Fruit fly (Drosophila melanogaster): ENCODE results near the gene CG4617.

The CG4617 gene

dm6 chrX:7101302-7102012 is 2.8 kb downstream of the CG4617 start (continued):
- TF ChIP-seq salr (GFP tag; optimal IDR thresholded peaks at IDR 0.05), result peak; percentile 80 to 88
- TF ChIP-seq Eip75B (GFP tag; optimal IDR thresholded peaks at IDR 0.05), result peak; percentile 78
- peak; percentile 76 for TF ChIP-seq spab (GFP tag; optimal IDR thresholded peaks at IDR 0.05)
- TF ChIP-seq CG34406 (GFP tag; optimal IDR thresholded peaks at IDR 0.05), result peak; percentile 88
- peak; percentile 81 for TF ChIP-seq eg (GFP tag; IDR thresholded peaks at IDR 0.05)
- peak; percentile 90 for TF ChIP-seq Sox14 (GFP tag; optimal IDR thresholded peaks at IDR 0.05)
- TF ChIP-seq CG6792 (GFP tag; optimal IDR thresholded peaks at IDR 0.05), result peak; percentile 89
- peak; percentile 93 for TF ChIP-seq CG8119 (GFP tag; IDR thresholded peaks at IDR 0.05)
- TF ChIP-seq topi (GFP tag; optimal IDR thresholded peaks at IDR 0.05), result peak; percentile 79
- peak; percentile 96 for TF ChIP-seq Eip78C (GFP tag)
- peak; percentile 87 for TF ChIP-seq Smox (GFP tag; optimal IDR thresholded peaks at IDR 0.05)
- peak; percentile 84 for TF ChIP-seq CG10669 (GFP tag; optimal IDR thresholded peaks at IDR 0.05)
- TF ChIP-seq fd85E (GFP tag; optimal IDR thresholded peaks at IDR 0.05), result no peak
- TF ChIP-seq Sox15 (GFP tag; optimal IDR thresholded peaks at IDR 0.05), result peak; percentile 83
- TF ChIP-seq Sox102F (GFP tag; optimal IDR thresholded peaks at IDR 0.05), result peak; percentile 81
- TF ChIP-seq OdsH (GFP tag; optimal IDR thresholded peaks at IDR 0.05), result peak; percentile 92
- peak; percentile 81 for TF ChIP-seq lz (GFP tag; optimal IDR thresholded peaks at IDR 0.05)
- peak; percentile 61 for TF ChIP-seq CG11902 (GFP tag; optimal IDR thresholded peaks at IDR 0.05)
- peak; percentile 86 for TF ChIP-seq CG8632 (GFP tag; optimal IDR thresholded peaks at IDR 0.05)
- TF ChIP-seq CG6808 (GFP tag; optimal IDR thresholded peaks at IDR 0.05), result peak; percentile 85
- peak; percentile 82 for TF ChIP-seq CG3919 (GFP tag; optimal IDR thresholded peaks at IDR 0.05)
- TF ChIP-seq cyc (GFP tag; optimal IDR thresholded peaks at IDR 0.05), result peak; percentile 60
- peak; percentile 94 for TF ChIP-seq CG32006 (GFP tag; optimal IDR thresholded peaks at IDR 0.05)
- peak; percentile 70 for TF ChIP-seq dac (GFP tag; optimal IDR thresholded peaks at IDR 0.05)
- TF ChIP-seq achi (GFP tag; optimal IDR thresholded peaks at IDR 0.05), result peak; percentile 87
- TF ChIP-seq Eip93F (GFP tag; optimal IDR thresholded peaks at IDR 0.05), result no peak
- TF ChIP-seq CG1621 (tag; optimal IDR thresholded peaks at IDR 0.05), result peak; percentile 82
- peak; percentile 91 for TF ChIP-seq Lpt (GFP tag; optimal IDR thresholded peaks at IDR 0.05)
- peak; percentile 69 for TF ChIP-seq CG16779 (tag; optimal IDR thresholded peaks at IDR 0.05)
- peak; percentile 81 for TF ChIP-seq CG6163 (GFP tag; IDR thresholded peaks at IDR 0.05)
- TF ChIP-seq Blimp-1 (GFP tag; optimal IDR thresholded peaks at IDR 0.05), result peak; percentile 47
- TF ChIP-seq net (GFP tag; optimal IDR thresholded peaks at IDR 0.05), result peak; percentile 88
- peak; percentile 98 for TF ChIP-seq svp (GFP tag)
- TF ChIP-seq vri (GFP tag; optimal IDR thresholded peaks at IDR 0.05), result peak; percentile 50
- peak; percentile 52 for TF ChIP-seq CG9139 (GFP tag; optimal IDR thresholded peaks at IDR 0.05)
- TF ChIP-seq esn (GFP tag; optimal IDR thresholded peaks at IDR 0.05), result peak; percentile 87

- no peak for TF ChIP-seq CG7368 (GFP tag; optimal IDR thresholded peaks at IDR 0.05)
- no peak for TF ChIP-seq CG11762 (GFP tag; optimal IDR thresholded peaks at IDR 0.05; ENCODE audit: insufficient read depth)
- TF ChIP-seq Eip75B (GFP tag; optimal IDR thresholded peaks at IDR 0.05), result no peak
- TF ChIP-seq CG10669 (GFP tag; optimal IDR thresholded peaks at IDR 0.05), result no peak
- peak; percentile 17; the same call in 1 of the 3 replicates for TF ChIP-seq CG8119 (GFP tag; IDR thresholded peaks at IDR 0.05)
- TF ChIP-seq CG34406 (GFP tag; optimal IDR thresholded peaks at IDR 0.05), result no peak
- no peak for TF ChIP-seq CG8632 (GFP tag; optimal IDR thresholded peaks at IDR 0.05)
- TF ChIP-seq CG6808 (GFP tag; optimal IDR thresholded peaks at IDR 0.05), result peak; percentile 59
- 0 out of 3 replicates have a peak, but pooled peaks have one; percentile 15 for TF ChIP-seq CG6163 (GFP tag; IDR thresholded peaks at IDR 0.05)
- peak; percentile 78 to 84 for TF ChIP-seq ss (GFP tag; optimal IDR thresholded peaks at IDR 0.05)
- TF ChIP-seq svp (GFP tag), result peak; percentile 48
- TF ChIP-seq achi (GFP tag; optimal IDR thresholded peaks at IDR 0.05), result no peak
- TF ChIP-seq Eip78C (GFP tag), result peak; percentile 55
- TF ChIP-seq Gug (GFP tag; IDR thresholded peaks at IDR 0.05), result no peak
- no peak for TF ChIP-seq CG3032 (tag; optimal IDR thresholded peaks at IDR 0.05)
- peak; percentile 16 for TF ChIP-seq CG6276 (GFP tag; optimal IDR thresholded peaks at IDR 0.05)
Observed at dm6 chrX:7100689-7101088, 3.6 kb downstream of the CG4617 start.

Data from whole organism, prepupa.